Worm (Caenorhabditis elegans) whole organism, L4 larva: Measurements from ENCODE around the gene T01H10.11.
A peak's percentile ranks its signal among the peaks of the same experiment; 100 is the strongest.

Source experiments
- D1046.2 ChIP-seq: fragments of 200-800 bp; sonication (Bioruptor generic); IDR thresholded peaks from 2 replicates; pipeline ENCODE4 v1.3.6; 2022; ENCODE audit warnings: missing genetic modification characterization, missing compliant biosample characterization
- F10B5.3 ChIP-seq: sonication (generic microtip); optimal IDR thresholded peaks from 2 replicates; lab custom pipeline; 2016; ENCODE audit warnings: mild to moderate bottlenecking, missing genetic modification characterization, missing compliant biosample characterization
- F26F4.8 ChIP-seq: fragments of 200-800 bp; sonication (Bioruptor generic); conservative IDR thresholded peaks from 2 replicates; pipeline ENCODE4 v1.3.6; 2022; ENCODE audit warnings: missing genetic modification characterization, missing compliant biosample characterization
- T20F7.1 ChIP-seq: fragments of 200-800 bp; sonication (Bioruptor generic); optimal IDR thresholded peaks from 2 replicates; lab custom pipeline; 2018; ENCODE audit warnings: mild to moderate bottlenecking, missing genetic modification characterization, missing compliant biosample characterization
- Y105C5A.15 ChIP-seq: fragments of 200-800 bp; sonication (Bioruptor generic); IDR thresholded peaks from 2 replicates; pipeline ENCODE4 v1.3.6; 2022; ENCODE audit warnings: missing genetic modification characterization, missing compliant biosample characterization
- Y75B8A.6 ChIP-seq: fragments of 200-800 bp; sonication (Bioruptor generic); IDR thresholded peaks from 2 replicates; pipeline ENCODE4 v1.3.6; 2022; ENCODE audit warnings: missing genetic modification reagents, missing genetic modification characterization, missing compliant biosample characterization
- ZK337.2 ChIP-seq: fragments of 200-800 bp; sonication (Bioruptor generic); IDR thresholded peaks from 2 replicates; pipeline ENCODE4 v1.3.6; 2022; ENCODE audit warnings: missing genetic modification reagents, missing genetic modification characterization, missing compliant biosample characterization
- ZK546.5 ChIP-seq, 2 experiments: sonication (generic microtip); optimal IDR thresholded peaks; 2 replicates each; lab custom pipeline; 2017; ENCODE audit warnings: missing biosample characterization in 2 of 2, missing genetic modification characterization in 2 of 2
- ama-1 ChIP-seq: fragments of 150-350 bp; optimal IDR thresholded peaks from 2 replicates; lab custom pipeline; 2014; ENCODE audit warnings: inconsistent platforms, mixed read lengths
- arid-1 ChIP-seq: fragments of 200-800 bp; sonication (Bioruptor generic); conservative IDR thresholded peaks from 2 replicates; pipeline ENCODE4 v1.3.6; 2022; ENCODE audit warnings: missing genetic modification reagents, missing genetic modification characterization, missing compliant biosample characterization
- attf-4 ChIP-seq: sonication (generic microtip); optimal IDR thresholded peaks from 3 replicates; lab custom pipeline; 2017; ENCODE audit warnings: missing biosample characterization, missing genetic modification characterization
- ceh-44 ChIP-seq: fragments of 200-800 bp; sonication (Bioruptor generic); IDR thresholded peaks from 2 replicates; pipeline ENCODE4 v1.3.6; 2022; ENCODE audit warnings: missing genetic modification reagents, missing genetic modification characterization, missing compliant biosample characterization
- cey-2 ChIP-seq: sonication (generic microtip); optimal IDR thresholded peaks from 3 replicates; lab custom pipeline; 2017; ENCODE audit warnings: missing genetic modification characterization, mild to moderate bottlenecking, missing compliant biosample characterization, antibody characterized with exemption, borderline replicate concordance; ENCODE audit not compliant: insufficient read depth
- ctbp-1 ChIP-seq: fragments of 200-800 bp; sonication (Bioruptor generic); IDR thresholded peaks from 2 replicates; pipeline ENCODE4 v1.3.6; 2022; ENCODE audit warnings: missing genetic modification reagents, missing genetic modification characterization, missing compliant biosample characterization
- daf-12 ChIP-seq: fragments of 150-350 bp; optimal IDR thresholded peaks from 2 replicates; lab custom pipeline; 2014; ENCODE audit warnings: missing biosample characterization, missing genetic modification reagents, missing genetic modification characterization
- daf-8 ChIP-seq: fragments of 200-800 bp; sonication (Bioruptor generic); IDR thresholded peaks from 2 replicates; pipeline ENCODE4 v1.3.6; 2022; ENCODE audit warnings: missing genetic modification characterization, missing compliant biosample characterization
- dmd-6 ChIP-seq: fragments of 200-800 bp; sonication (Bioruptor generic); IDR thresholded peaks from 2 replicates; pipeline ENCODE4 v1.3.6; 2022; ENCODE audit warnings: missing genetic modification reagents, missing genetic modification characterization, missing compliant biosample characterization
- dmd-8 ChIP-seq: fragments of 200-800 bp; sonication (Bioruptor generic); IDR thresholded peaks from 2 replicates; pipeline ENCODE4 v1.3.6; 2022; ENCODE audit warnings: missing genetic modification characterization, missing compliant biosample characterization
- egl-27 ChIP-seq: sonication (generic microtip); optimal IDR thresholded peaks from 3 replicates; lab custom pipeline; 2017; ENCODE audit warnings: missing biosample characterization, missing genetic modification reagents, missing genetic modification characterization
- hlh-30 ChIP-seq: sonication (generic microtip); optimal IDR thresholded peaks from 2 replicates; lab custom pipeline; 2017; ENCODE audit warnings: antibody characterized with exemption, mild to moderate bottlenecking, missing genetic modification characterization, missing compliant biosample characterization; ENCODE audit not compliant: insufficient read depth
- hmg-1.1 ChIP-seq: fragments of 200-800 bp; sonication (Bioruptor generic); IDR thresholded peaks from 2 replicates; pipeline ENCODE4 v1.3.6; 2022; ENCODE audit warnings: missing genetic modification reagents, missing genetic modification characterization, missing compliant biosample characterization
- jun-1 ChIP-seq: fragments of 150-350 bp; optimal IDR thresholded peaks from 2 replicates; lab custom pipeline; 2014; ENCODE audit warnings: missing biosample characterization, missing genetic modification reagents, missing genetic modification characterization
- lin-13 ChIP-seq: fragments of 150-350 bp; optimal IDR thresholded peaks from 2 replicates; lab custom pipeline; 2014; ENCODE audit warnings: missing biosample characterization, missing genetic modification reagents, missing genetic modification characterization
- lin-38 ChIP-seq: fragments of 200-800 bp; sonication (Bioruptor generic); IDR thresholded peaks from 2 replicates; pipeline ENCODE4 v1.3.6; 2022; ENCODE audit warnings: missing genetic modification reagents, missing genetic modification characterization, missing compliant biosample characterization
- lin-39 ChIP-seq: fragments of 150-350 bp; optimal IDR thresholded peaks from 2 replicates; lab custom pipeline; 2014; ENCODE audit warnings: missing biosample characterization, missing genetic modification reagents, missing genetic modification characterization
- lir-3 ChIP-seq: sonication (generic microtip); optimal IDR thresholded peaks from 2 replicates; lab custom pipeline; 2016; ENCODE audit warnings: mild to moderate bottlenecking, missing genetic modification characterization, missing compliant biosample characterization
- madf-9 ChIP-seq: fragments of 200-800 bp; sonication (Bioruptor generic); conservative IDR thresholded peaks from 2 replicates; pipeline ENCODE4 v1.3.6; 2022; ENCODE audit warnings: missing genetic modification reagents, missing genetic modification characterization, missing compliant biosample characterization
- mep-1 ChIP-seq: fragments of 150-350 bp; sonication (generic microtip); optimal IDR thresholded peaks from 3 replicates; lab custom pipeline; 2014; ENCODE audit warnings: missing biosample characterization, missing genetic modification characterization
- mes-2 ChIP-seq: sonication (generic microtip); optimal IDR thresholded peaks from 2 replicates; lab custom pipeline; 2016; ENCODE audit warnings: missing genotype, mild to moderate bottlenecking, missing genetic modification characterization, missing compliant biosample characterization; ENCODE audit not compliant: poor library complexity, severe bottlenecking
- nhr-102 ChIP-seq: sonication (generic microtip); optimal IDR thresholded peaks from 2 replicates; lab custom pipeline; 2016; ENCODE audit warnings: mild to moderate bottlenecking, missing genetic modification characterization, moderate library complexity, missing compliant biosample characterization
- nhr-111 ChIP-seq: fragments of 200-800 bp; sonication (Bioruptor generic); optimal IDR thresholded peaks from 2 replicates; lab custom pipeline; 2018; ENCODE audit warnings: mild to moderate bottlenecking, missing genetic modification characterization, missing compliant biosample characterization
- nhr-237 ChIP-seq: sonication (generic microtip); optimal IDR thresholded peaks from 2 replicates; lab custom pipeline; 2017; ENCODE audit warnings: missing biosample characterization, missing genetic modification characterization
- nhr-48 ChIP-seq: sonication (generic microtip); optimal IDR thresholded peaks from 2 replicates; lab custom pipeline; 2016; ENCODE audit warnings: mild to moderate bottlenecking, missing genetic modification characterization, missing compliant biosample characterization
- nhr-6 ChIP-seq: fragments of 150-350 bp; optimal IDR thresholded peaks from 2 replicates; lab custom pipeline; 2014; ENCODE audit warnings: missing biosample characterization, missing genetic modification characterization
- nhr-76 ChIP-seq: fragments of 150-350 bp; optimal IDR thresholded peaks from 2 replicates; lab custom pipeline; 2014; ENCODE audit warnings: missing biosample characterization, missing genetic modification characterization
- nhr-77 ChIP-seq: fragments of 150-350 bp; optimal IDR thresholded peaks from 2 replicates; lab custom pipeline; 2014; ENCODE audit warnings: missing biosample characterization, missing genetic modification characterization
- pqm-1 ChIP-seq: sonication (generic microtip); optimal IDR thresholded peaks from 2 replicates; lab custom pipeline; 2017; ENCODE audit warnings: missing biosample characterization, missing genetic modification characterization
- rbr-2 ChIP-seq: sonication (generic microtip); optimal IDR thresholded peaks from 2 replicates; lab custom pipeline; 2016; ENCODE audit warnings: missing genotype, missing genetic modification characterization, missing compliant biosample characterization
- sdz-12 ChIP-seq: fragments of 200-800 bp; sonication (Bioruptor generic); optimal IDR thresholded peaks from 2 replicates; lab custom pipeline; 2018; ENCODE audit warnings: mild to moderate bottlenecking, missing genetic modification characterization, missing compliant biosample characterization
- skn-1 ChIP-seq: fragments of 150-350 bp; optimal IDR thresholded peaks from 2 replicates; lab custom pipeline; 2014; ENCODE audit warnings: missing biosample characterization, missing genetic modification characterization
- snpc-4 ChIP-seq: fragments of 150-350 bp; optimal IDR thresholded peaks from 2 replicates; lab custom pipeline; 2014; ENCODE audit warnings: missing biosample characterization, missing genetic modification characterization
- spr-1 ChIP-seq: sonication (generic microtip); optimal IDR thresholded peaks from 2 replicates; lab custom pipeline; 2016; ENCODE audit warnings: mild to moderate bottlenecking, missing genetic modification characterization, missing compliant biosample characterization
- tag-97 ChIP-seq: fragments of 200-800 bp; sonication (Bioruptor generic); IDR thresholded peaks from 2 replicates; pipeline ENCODE4 v1.3.6; 2022; ENCODE audit warnings: missing genetic modification characterization, missing compliant biosample characterization
- tra-1 ChIP-seq: fragments of 200-800 bp; sonication (Bioruptor generic); IDR thresholded peaks from 2 replicates; pipeline ENCODE4 v1.3.6; 2022; ENCODE audit warnings: missing genetic modification reagents, missing genetic modification characterization, missing compliant biosample characterization
- unc-130 ChIP-seq: sonication (generic microtip); optimal IDR thresholded peaks from 2 replicates; lab custom pipeline; 2016; ENCODE audit warnings: missing genetic modification reagents, missing genetic modification characterization, missing compliant biosample characterization
- unc-62 ChIP-seq, 3 experiments: fragments of 150-350 bp in 1 of 3; sonication (generic microtip); optimal IDR thresholded peaks in 2 of 3; peaks in 1 of 3; 1 replicate in 1 of 3; 2 replicates in 2 of 3; lab custom pipeline; 2014 to 2017; ENCODE audit warnings: missing biosample characterization in 3 of 3, missing genetic modification characterization in 3 of 3, missing genetic modification reagents in 3 of 3, missing genotype in 1 of 3
- vab-7 ChIP-seq: fragments of 200-800 bp; sonication (Bioruptor generic); IDR thresholded peaks from 2 replicates; pipeline ENCODE4 v1.3.6; 2022; ENCODE audit warnings: missing genetic modification reagents, missing genetic modification characterization, missing compliant biosample characterization
- zfp-2 ChIP-seq: sonication (generic microtip); optimal IDR thresholded peaks from 2 replicates; lab custom pipeline; 2016; ENCODE audit warnings: mild to moderate bottlenecking, missing genetic modification characterization, missing compliant biosample characterization
- zfp-3 ChIP-seq: fragments of 200-800 bp; sonication (Bioruptor generic); conservative IDR thresholded peaks from 2 replicates; pipeline ENCODE4 v1.3.6; 2022; ENCODE audit warnings: missing genetic modification reagents, missing genetic modification characterization, missing compliant biosample characterization
- ztf-11 ChIP-seq: fragments of 150-350 bp; optimal IDR thresholded peaks from 2 replicates; lab custom pipeline; 2014; ENCODE audit warnings: missing biosample characterization, missing genetic modification characterization

Gene T01H10.11

ce11 chrX:12171631-12172348 lies 48.5 kb downstream of the T01H10.11 start, which contains the start of gene F57G12.1 (continued):
- TF ChIP-seq vab-7 (GFP tag; lab: Robert Waterston, UW) (0 out of 2 replicates have a peak, but pooled peaks have one; percentile 41), unc-130 (no peak), F10B5.3 (no peak), ZK546.5 (tag; optimal IDR thresholded peaks at IDR 0.05; lab: Kevin White, UChicago) (no peak), zfp-2 (tag; lab: Kevin White, UChicago) (no peak), sdz-12 (GFP tag; lab: Kevin White, UChicago) (no peak), daf-12 (tag; lab: Kevin White, UChicago) (no peak), ceh-44 (no peak), rbr-2 (peak; percentile 56), nhr-102 (peak; percentile 20), dmd-6 (GFP tag; lab: Robert Waterston, UW) (peak; percentile 85), nhr-48 (tag; lab: Kevin White, UChicago) (peak; percentile 52), jun-1 (tag; lab: Kevin White, UChicago) (no peak), unc-62 (GFP tag; optimal IDR thresholded peaks at IDR 0.05 in 1 of 2; lab: Kevin White, UChicago) (peak in 1 of 2 experiments; percentile 100), unc-62 (tag; optimal IDR thresholded peaks at IDR 0.05; lab: Kevin White, UChicago) (no peak), tra-1 (GFP tag; lab: Robert Waterston, UW) (peak; percentile 68; the same call in 1 of the 2 replicates), nhr-237 (tag; lab: Kevin White, UChicago) (no peak), mes-2 (tag; lab: Kevin White, UChicago) (peak; percentile 67), dmd-8 (GFP tag; lab: Robert Waterston, UW) (peak; percentile 25; the same call in 1 of the 2 replicates), ztf-11 (tag; lab: Kevin White, UChicago) (no peak), ZK337.2 (GFP tag; lab: Robert Waterston, UW) (no peak), zfp-3 (GFP tag; lab: Robert Waterston, UW) (no peak), skn-1 (no peak), lin-13 (GFP tag; lab: Kevin White, UChicago) (peak; percentile 60), Y75B8A.6 (GFP tag; lab: Robert Waterston, UW) (peak; percentile 8; the same call in 1 of the 2 replicates), T20F7.1 (no peak), F26F4.8 (GFP tag; lab: Robert Waterston, UW) (no peak), nhr-111 (no peak), nhr-6 (tag; lab: Kevin White, UChicago) (peak; percentile 69), attf-4 (no peak), daf-8 (GFP tag; lab: Robert Waterston, UW) (no peak), lin-38 (peak; percentile 46; the same call in 1 of the 2 replicates), D1046.2 (GFP tag; lab: Robert Waterston, UW) (no peak), cey-2 (tag; lab: Kevin White, UChicago) (no peak), hlh-30 (tag; lab: Kevin White, UChicago) (peak; percentile 85), tag-97 (GFP tag; lab: Robert Waterston, UW) (no peak), mep-1 (tag; lab: Kevin White, UChicago) (peak; percentile 91), nhr-77 (peak; percentile 48), snpc-4 (tag; lab: Kevin White, UChicago) (no peak), Y105C5A.15 (GFP tag; lab: Robert Waterston, UW) (no peak), pqm-1 (tag; lab: Kevin White, UChicago) (no peak), ama-1 (peak; percentile 92), nhr-76 (tag; lab: Kevin White, UChicago) (no peak), spr-1 (no peak), hmg-1.1 (GFP tag; lab: Robert Waterston, UW) (peak; percentile 91), arid-1 (GFP tag; lab: Robert Waterston, UW) (peak; percentile 58), ctbp-1 (GFP tag; lab: Robert Waterston, UW) (peak; percentile 71; the same call in 1 of the 2 replicates), madf-9 (GFP tag; lab: Robert Waterston, UW) (peak; percentile 61; the same call in 1 of the 2 replicates), egl-27 (no peak), lin-39 (no peak), lir-3 (tag; lab: Kevin White, UChicago) (no peak)
